Worm (Caenorhabditis elegans) whole organism, late embryonic: Measurements from ENCODE around the gene Y105C5B.20.

Experiments
- ama-1 ChIP-seq: fragments of 150-350 bp; optimal IDR thresholded peaks from 2 replicates; lab custom pipeline; 2014
- ceh-31 ChIP-seq: sonication (generic microtip); optimal IDR thresholded peaks from 2 replicates; lab custom pipeline; 2016; ENCODE audit warnings: missing genetic modification characterization, missing compliant biosample characterization
- elt-2 ChIP-seq: sonication (generic microtip); optimal IDR thresholded peaks from 2 replicates; lab custom pipeline; 2016; ENCODE audit warnings: missing genetic modification reagents, missing genetic modification characterization, missing compliant biosample characterization
- fkh-6 ChIP-seq: sonication (generic microtip); optimal IDR thresholded peaks from 2 replicates; lab custom pipeline; 2016; ENCODE audit warnings: missing genetic modification characterization, missing compliant biosample characterization
- hlh-13 ChIP-seq: fragments of 200-800 bp; sonication (Bioruptor generic); optimal IDR thresholded peaks from 2 replicates; lab custom pipeline; 2018; ENCODE audit warnings: mild to moderate bottlenecking, missing genetic modification characterization, missing compliant biosample characterization
- hlh-30 ChIP-seq: sonication (generic microtip); optimal IDR thresholded peaks from 2 replicates; lab custom pipeline; 2017; ENCODE audit warnings: antibody characterized with exemption, missing genetic modification characterization, missing compliant biosample characterization; ENCODE audit not compliant: insufficient read depth
- pha-4 ChIP-seq: fragments of 150-350 bp; optimal IDR thresholded peaks from 2 replicates; lab custom pipeline; 2018; ENCODE audit warnings: missing biosample characterization, missing genetic modification reagents, missing genetic modification characterization
- ttx-3 ChIP-seq: sonication (generic microtip); optimal IDR thresholded peaks from 2 replicates; lab custom pipeline; 2016; ENCODE audit warnings: missing genetic modification reagents, missing genetic modification characterization, missing compliant biosample characterization

DNA sequence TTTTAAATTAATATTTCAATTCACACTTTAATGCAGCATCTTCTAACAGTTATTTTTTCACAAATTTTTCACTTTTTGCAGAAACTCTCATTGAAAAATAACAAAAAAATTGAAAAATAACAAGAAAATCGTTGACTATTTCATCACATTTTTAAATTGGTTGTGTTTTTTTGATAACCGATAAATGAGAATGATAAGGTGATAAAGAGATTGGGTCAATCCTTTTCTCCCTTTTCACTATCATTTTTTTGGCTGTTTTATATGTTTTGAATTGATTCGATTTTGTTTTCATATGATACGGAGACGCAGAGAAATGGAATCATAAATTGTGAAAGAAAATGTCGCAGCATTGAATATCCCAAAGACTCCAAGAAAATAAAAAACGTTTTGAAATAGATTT lies 21.3 kb upstream of the Y105C5B.20 start:
- TF ChIP-seq hlh-30 (tag; lab: Kevin White, UChicago), result no peak
- TF ChIP-seq ceh-31 (tag; lab: Kevin White, UChicago), result no peak
- no peak for TF ChIP-seq ttx-3 (tag; lab: Kevin White, UChicago)
- TF ChIP-seq fkh-6 (tag; lab: Kevin White, UChicago), result no peak
- no peak for TF ChIP-seq pha-4 (tag; lab: Kevin White, UChicago)
- TF ChIP-seq hlh-13 (GFP tag; lab: Kevin White, UChicago), result no peak
- no peak for TF ChIP-seq elt-2 (tag; lab: Kevin White, UChicago)
- TF ChIP-seq ama-1, result no peak
